Worm (Caenorhabditis elegans): ENCODE results near the gene ncs-1.

ncs-1 gene

DNA sequence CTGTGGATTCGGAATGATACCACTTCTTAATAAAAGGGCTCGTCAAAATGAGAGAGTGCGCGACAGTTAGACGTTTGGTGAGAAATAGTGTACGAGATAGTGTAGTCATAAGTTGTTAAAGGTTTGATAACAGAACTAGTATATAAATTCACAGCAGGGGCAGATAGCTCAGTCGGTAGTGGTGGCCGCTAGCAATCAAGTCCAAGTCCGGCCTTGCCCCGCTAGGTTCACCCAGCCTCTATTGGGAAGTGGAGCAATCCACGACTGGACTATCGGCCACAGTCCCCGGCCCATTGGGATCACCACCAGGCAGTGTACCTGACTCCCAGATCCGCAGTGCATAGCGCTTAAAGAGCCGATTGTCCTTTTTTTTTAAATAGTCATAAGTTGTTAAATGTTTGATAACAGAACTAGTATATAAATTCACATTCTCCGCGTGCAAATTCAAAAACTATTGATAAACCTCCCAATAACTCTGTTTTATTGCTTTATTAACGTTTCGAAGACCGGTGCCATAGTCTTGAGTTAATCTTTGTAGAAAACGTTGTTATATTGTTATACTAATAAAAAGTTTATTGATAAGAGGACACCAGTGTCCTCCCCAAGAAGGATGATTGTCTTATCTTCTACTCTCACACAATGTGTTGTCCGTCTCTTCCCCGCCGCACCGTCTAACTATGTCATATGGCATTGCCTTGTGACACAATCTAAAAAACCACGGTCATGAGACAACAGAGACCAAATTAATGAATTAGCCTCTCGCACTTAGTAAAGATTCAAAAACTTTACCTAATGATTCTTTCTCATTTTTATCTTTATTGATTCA is 47.8 kb upstream of the ncs-1 start (continued):
- TF ChIP-seq F10E7.11 (tag; optimal IDR thresholded peaks at IDR 0.05): no peak
- peak; percentile 19 for TF ChIP-seq chd-7 (tag; optimal IDR thresholded peaks at IDR 0.05)
- TF ChIP-seq dpl-1 (GFP tag; optimal IDR thresholded peaks at IDR 0.05): no peak
- TF ChIP-seq B0035.1 (tag; optimal IDR thresholded peaks at IDR 0.05): peak; percentile 2
- TF ChIP-seq ztf-26 (tag; optimal IDR thresholded peaks at IDR 0.05): peak; percentile 64
- peak; percentile 27 for TF ChIP-seq nhr-90 (tag; optimal IDR thresholded peaks at IDR 0.05)
- no peak for TF ChIP-seq lsy-27 (tag; optimal IDR thresholded peaks at IDR 0.05; ENCODE audit: borderline replicate concordance, insufficient read depth)
- no peak for TF ChIP-seq sptf-2 (GFP tag; optimal IDR thresholded peaks at IDR 0.05)
- no peak for TF ChIP-seq snpc-4 (GFP tag; optimal IDR thresholded peaks at IDR 0.05)
- TF ChIP-seq snpc-4 (tag; optimal IDR thresholded peaks at IDR 0.05): no peak
- TF ChIP-seq ztf-3 (GFP tag; optimal IDR thresholded peaks at IDR 0.05): no peak
- peak; percentile 52; the same call in 1 of the 2 replicates for TF ChIP-seq mcd-1 (GFP tag; IDR thresholded peaks at IDR 0.05)
- TF ChIP-seq nfya-2 (GFP tag; IDR thresholded peaks at IDR 0.05): no peak
- peak in 1 of 2 experiments; percentile 15 for TF ChIP-seq rec-8 (tag; optimal IDR thresholded peaks at IDR 0.05)
- TF ChIP-seq mxl-1 (tag; optimal IDR thresholded peaks at IDR 0.05): no peak
- no peak for TF ChIP-seq bed-1 (GFP tag; IDR thresholded peaks at IDR 0.05)
- no peak for TF ChIP-seq him-1 (tag; optimal IDR thresholded peaks at IDR 0.05)
- TF ChIP-seq snpc-3.4 (tag; optimal IDR thresholded peaks at IDR 0.05): no peak
- peak; percentile 62 for TF ChIP-seq tbp1 (GFP tag; optimal IDR thresholded peaks at IDR 0.05)
- no peak for TF ChIP-seq F39B2.1 (GFP tag; IDR thresholded peaks at IDR 0.05)
- TF ChIP-seq lir-1 (GFP tag; conservative IDR thresholded peaks at IDR 0.05): peak; percentile 28; the same call in 1 of the 2 replicates
- TF ChIP-seq ztf-18 (tag; optimal IDR thresholded peaks at IDR 0.05): peak; percentile 9
- 0 out of 2 replicates have a peak, but pooled peaks have one; percentile 20 for TF ChIP-seq Y56A3A.18 (GFP tag; IDR thresholded peaks at IDR 0.05)
- no peak for TF ChIP-seq snpc-1.1 (tag; optimal IDR thresholded peaks at IDR 0.05; ENCODE audit: insufficient read depth)
- no peak for TF ChIP-seq bed-2 (GFP tag; IDR thresholded peaks at IDR 0.05)
- no peak for TF ChIP-seq athp-1 (tag; optimal IDR thresholded peaks at IDR 0.05)
- no peak for TF ChIP-seq hrde-1 (tag; optimal IDR thresholded peaks at IDR 0.05; ENCODE audit: borderline replicate concordance)
- no peak for TF ChIP-seq B0019.2 (GFP tag; conservative IDR thresholded peaks at IDR 0.05)
- no peak for TF ChIP-seq ZK185.1 (tag; optimal IDR thresholded peaks at IDR 0.05; ENCODE audit: poor library complexity, severe bottlenecking)
- TF ChIP-seq tlf-1 (GFP tag; optimal IDR thresholded peaks at IDR 0.05): peak; percentile 51
- no peak for TF ChIP-seq C06A6.2 (GFP tag; conservative IDR thresholded peaks at IDR 0.05)
- peak; percentile 77 for TF ChIP-seq egl-44 (GFP tag; IDR thresholded peaks at IDR 0.05)
- TF ChIP-seq lsl-1 (GFP tag; optimal IDR thresholded peaks at IDR 0.05): no peak
- TF ChIP-seq cebp-1 (GFP tag; IDR thresholded peaks at IDR 0.05): peak; percentile 16; the same call in 1 of the 2 replicates
- peak; percentile 46 for TF ChIP-seq cebp-1 (tag; optimal IDR thresholded peaks at IDR 0.05)
- no peak for TF ChIP-seq rpc-1 (optimal IDR thresholded peaks at IDR 0.05)
- TF ChIP-seq rpc-1 (tag; optimal IDR thresholded peaks at IDR 0.05): no peak
- peak; percentile 56 for TF ChIP-seq ama-1 (optimal IDR thresholded peaks at IDR 0.05)
- TF ChIP-seq ama-1 (GFP tag; optimal IDR thresholded peaks at IDR 0.05): no peak
- no peak for TF ChIP-seq F57A8.1 (GFP tag; optimal IDR thresholded peaks at IDR 0.05)
- TF ChIP-seq nhr-27 (tag; optimal IDR thresholded peaks at IDR 0.05): peak; percentile 50
- no peak for TF ChIP-seq F33H1.4 (GFP tag; IDR thresholded peaks at IDR 0.05)
- no peak for TF ChIP-seq hlh-26 (GFP tag; conservative IDR thresholded peaks at IDR 0.05)
- no peak for TF ChIP-seq ccch-3 (GFP tag; optimal IDR thresholded peaks at IDR 0.05)
- no peak for TF ChIP-seq egl-18 (GFP tag; IDR thresholded peaks at IDR 0.05)
- no peak for TF ChIP-seq sea-2 (GFP tag; IDR thresholded peaks at IDR 0.05)
- no peak for TF ChIP-seq cebp-2 (GFP tag; IDR thresholded peaks at IDR 0.05)
